Worm (Caenorhabditis elegans): ENCODE measurements around the gene nhr-203.

DNA sequence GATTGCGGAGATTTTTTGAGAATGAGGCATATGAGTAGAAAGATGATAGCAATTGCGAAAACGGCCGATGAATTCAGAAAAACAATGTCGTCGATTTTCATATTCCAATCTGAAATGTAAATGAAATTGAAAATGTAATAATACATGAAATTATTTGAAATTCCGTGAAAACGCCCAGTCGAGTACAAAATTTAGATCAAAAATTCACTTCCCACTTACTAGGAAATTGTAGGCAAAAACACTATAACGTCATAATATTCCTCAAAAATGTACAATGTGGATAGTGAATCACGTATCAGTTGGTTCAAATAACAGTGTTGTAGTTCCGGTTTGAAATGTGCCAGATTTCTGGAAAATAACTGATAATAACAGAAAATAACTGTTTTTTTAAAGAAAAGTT lies 41.6 kb downstream of the nhr-203 start, which contains the start of gene str-256:
- TF ChIP-seq pqm-1 (tag; optimal IDR thresholded peaks at IDR 0.05) (no peak), unc-62 (GFP tag; optimal IDR thresholded peaks at IDR 0.05 in 1 of 2) (no peak), unc-62 (tag; optimal IDR thresholded peaks at IDR 0.05) (no peak), nhr-28 (tag; optimal IDR thresholded peaks at IDR 0.05) (no peak), lin-38 (GFP tag; IDR thresholded peaks at IDR 0.05) (no peak), mdl-1 (tag; optimal IDR thresholded peaks at IDR 0.05) (no peak), unc-130 (GFP tag; optimal IDR thresholded peaks at IDR 0.05) (no peak)

Measured in whole organism, L4 larva.